Worm (Caenorhabditis elegans): ENCODE measurements around the gene Y50E8A.6.

Gene Y50E8A.6

ce11 chrV:14728754-14729153 lies 12.4 kb downstream of the Y50E8A.6 start, which contains the start of gene Y50E8A.2:
Gene Y50E8A.2, minus strand, starts transcription at chrV:14728854.
- TF ChIP-seq ceh-28 (tag; optimal IDR thresholded peaks at IDR 0.05) (no peak), tbx-2 (tag; optimal IDR thresholded peaks at IDR 0.05) (no peak), egl-27 (tag; optimal IDR thresholded peaks at IDR 0.05) (no peak), fos-1 (tag; optimal IDR thresholded peaks at IDR 0.05) (no peak), jun-1 (tag; optimal IDR thresholded peaks at IDR 0.05) (no peak), nhr-12 (tag; optimal IDR thresholded peaks at IDR 0.05) (no peak), ama-1 (optimal IDR thresholded peaks at IDR 0.05) (no peak), nhr-77 (tag; optimal IDR thresholded peaks at IDR 0.05) (no peak), hmg-11 (tag; optimal IDR thresholded peaks at IDR 0.05) (no peak)

ce11 chrV:14726596-14726995 lies 14.5 kb downstream of the Y50E8A.6 start, which contains the start of gene Y50E8A.1:
Gene Y50E8A.1, plus strand, starts transcription at chrV:14726896.
- TF ChIP-seq R02D3.7 (tag; optimal IDR thresholded peaks at IDR 0.05) (no peak), fos-1 (tag; optimal IDR thresholded peaks at IDR 0.05) (no peak), ceh-28 (tag; optimal IDR thresholded peaks at IDR 0.05) (no peak), egl-5 (tag; optimal IDR thresholded peaks at IDR 0.05) (no peak), jun-1 (tag; optimal IDR thresholded peaks at IDR 0.05) (no peak), egl-27 (tag; optimal IDR thresholded peaks at IDR 0.05) (no peak), ztf-11 (tag; optimal IDR thresholded peaks at IDR 0.05) (no peak)

ce11 chrV:14725409-14725808 lies 15.7 kb downstream of the Y50E8A.6 start:
- TF ChIP-seq pqm-1 (tag; optimal IDR thresholded peaks at IDR 0.05) (no peak), lin-15B (tag; optimal IDR thresholded peaks at IDR 0.05) (no peak), nhr-43 (tag; optimal IDR thresholded peaks at IDR 0.05; ENCODE audit: poor library complexity, severe bottlenecking) (peak; percentile 57), elt-3 (tag; optimal IDR thresholded peaks at IDR 0.05) (no peak)

- TF ChIP-seq nhr-25 (tag; optimal IDR thresholded peaks at IDR 0.05) (no peak), unc-62 (GFP tag; optimal IDR thresholded peaks at IDR 0.05) (no peak), fos-1 (tag; optimal IDR thresholded peaks at IDR 0.05) (no peak), ztf-11 (tag; optimal IDR thresholded peaks at IDR 0.05) (no peak), ceh-28 (tag; optimal IDR thresholded peaks at IDR 0.05) (no peak), nhr-76 (tag; optimal IDR thresholded peaks at IDR 0.05) (no peak), snpc-4 (tag; optimal IDR thresholded peaks at IDR 0.05) (no peak), zag-1 (tag; optimal IDR thresholded peaks at IDR 0.05) (no peak), nfya-1 (tag; optimal IDR thresholded peaks at IDR 0.05; ENCODE audit: insufficient read depth) (no peak), jun-1 (tag; optimal IDR thresholded peaks at IDR 0.05) (no peak), nhr-28 (tag; optimal IDR thresholded peaks at IDR 0.05) (no peak), nhr-77 (tag; optimal IDR thresholded peaks at IDR 0.05) (no peak), lin-39 (tag; optimal IDR thresholded peaks at IDR 0.05) (no peak)
These were observed 18.1 kb downstream of the Y50E8A.6 start, which contains the start of gene R08A2.7 for ce11 chrV:14723020-14723419. Gene R08A2.7, plus strand, starts transcription at chrV:14723320.

- no peak for TF ChIP-seq R02D3.7 (tag; optimal IDR thresholded peaks at IDR 0.05)
- no peak for TF ChIP-seq ceh-16 (tag; optimal IDR thresholded peaks at IDR 0.05)
These were observed 21.6 kb downstream of the Y50E8A.6 start, which contains the start of gene R08A2.1 for ce11 chrV:14719491-14719890. Gene R08A2.1, minus strand, starts transcription at chrV:14719591.

ce11 chrV:14716114-14716513 lies 25.0 kb downstream of the Y50E8A.6 start, which contains the start of gene fbxa-147:
Gene fbxa-147, plus strand, starts transcription at chrV:14716499.
- TF ChIP-seq eor-1 (tag; optimal IDR thresholded peaks at IDR 0.05) (no peak), elt-2 (tag; optimal IDR thresholded peaks at IDR 0.05) (peak; percentile 51)

ce11 chrV:14715608-14716007 lies 25.5 kb downstream of the Y50E8A.6 start, which contains the start of gene R08A2.2:
Gene R08A2.2, minus strand, starts transcription at chrV:14715708.
- no peak for TF ChIP-seq egl-27 (tag; optimal IDR thresholded peaks at IDR 0.05)
- TF ChIP-seq fkh-2 (tag; optimal IDR thresholded peaks at IDR 0.05), result no peak
- TF ChIP-seq snpc-4 (tag; optimal IDR thresholded peaks at IDR 0.05), result no peak
- no peak for TF ChIP-seq mdl-1 (tag; optimal IDR thresholded peaks at IDR 0.05)
- no peak for TF ChIP-seq pqm-1 (tag; optimal IDR thresholded peaks at IDR 0.05)
- no peak for TF ChIP-seq ama-1 (optimal IDR thresholded peaks at IDR 0.05)
- no peak for TF ChIP-seq ZK546.5 (tag; optimal IDR thresholded peaks at IDR 0.05)
- no peak for TF ChIP-seq nhr-67 (tag; optimal IDR thresholded peaks at IDR 0.05)
- no peak for TF ChIP-seq nhr-12 (tag; optimal IDR thresholded peaks at IDR 0.05)
- TF ChIP-seq ceh-82 (tag; optimal IDR thresholded peaks at IDR 0.05), result no peak
- TF ChIP-seq nhr-23 (tag; optimal IDR thresholded peaks at IDR 0.05), result no peak
- no peak for TF ChIP-seq egl-5 (tag; optimal IDR thresholded peaks at IDR 0.05)
- no peak for TF ChIP-seq unc-62 (GFP tag; optimal IDR thresholded peaks at IDR 0.05)
- TF ChIP-seq sea-2 (GFP tag; optimal IDR thresholded peaks at IDR 0.05), result no peak
- TF ChIP-seq hmg-11 (tag; optimal IDR thresholded peaks at IDR 0.05), result no peak
- TF ChIP-seq elt-2 (tag; optimal IDR thresholded peaks at IDR 0.05), result no peak
- TF ChIP-seq R02D3.7 (tag; optimal IDR thresholded peaks at IDR 0.05), result no peak

All from whole organism, L3 larva.